Fruit fly (Drosophila melanogaster) whole organism, embryonic: ENCODE results near the gene CG2104.
A peak's percentile ranks its signal among the peaks of the same experiment; 100 is the strongest.

Experiments
- CG10431 ChIP-seq: fragments of 200-800 bp; sonication (Bioruptor generic); optimal IDR thresholded peaks from 3 replicates; lab custom pipeline; 2018; ENCODE audit warnings: missing biosample characterization, mild to moderate bottlenecking, missing genetic modification characterization
- CG11696 ChIP-seq: fragments of 200-800 bp; sonication (Bioruptor generic); IDR thresholded peaks from 2 replicates; pipeline ENCODE4 v1.3.6; 2022; ENCODE audit warnings: missing biosample characterization, missing genetic modification characterization
- CG12236 ChIP-seq: fragments of 200-800 bp; sonication (Bioruptor generic); optimal IDR thresholded peaks from 2 replicates; lab custom pipeline; 2016; ENCODE audit warnings: missing biosample characterization, missing genetic modification characterization
- CG12659 ChIP-seq: fragments of 200-800 bp; sonication (Bioruptor generic); optimal IDR thresholded peaks from 3 replicates; lab custom pipeline; 2017; ENCODE audit warnings: mild to moderate bottlenecking, missing biosample characterization, missing genetic modification reagents, missing genetic modification characterization
- CG13624 ChIP-seq: fragments of 200-800 bp; sonication (Bioruptor generic); optimal IDR thresholded peaks from 2 replicates; lab custom pipeline; 2016; ENCODE audit warnings: missing biosample characterization, missing genetic modification characterization
- CG14667 ChIP-seq: fragments of 200-800 bp; sonication (Bioruptor generic); IDR thresholded peaks from 2 replicates; pipeline ENCODE4 v1.3.6; 2022; ENCODE audit warnings: missing biosample characterization, missing genetic modification characterization
- CG15601 ChIP-seq: fragments of 200-800 bp; sonication (Bioruptor generic); optimal IDR thresholded peaks from 3 replicates; lab custom pipeline; 2019; ENCODE audit warnings: missing biosample characterization, mild to moderate bottlenecking, missing genetic modification characterization, moderate library complexity
- CG1603 ChIP-seq: fragments of 200-800 bp; sonication (Bioruptor generic); optimal IDR thresholded peaks from 2 replicates; lab custom pipeline; 2019; ENCODE audit warnings: missing biosample characterization, mild to moderate bottlenecking, missing genetic modification characterization, moderate library complexity
- CG17359 ChIP-seq: fragments of 200-800 bp; sonication (Bioruptor generic); optimal IDR thresholded peaks from 3 replicates; lab custom pipeline; 2018; ENCODE audit warnings: missing biosample characterization, mild to moderate bottlenecking, missing genetic modification characterization, moderate library complexity
- CG18262 ChIP-seq: fragments of 200-800 bp; optimal IDR thresholded peaks from 3 replicates; lab custom pipeline; 2019; ENCODE audit warnings: missing biosample characterization, mild to moderate bottlenecking, missing genetic modification characterization, moderate library complexity
- CG18599 ChIP-seq: fragments of 200-800 bp; sonication (Bioruptor generic); optimal IDR thresholded peaks from 3 replicates; lab custom pipeline; 2017; ENCODE audit warnings: missing biosample characterization, missing genetic modification characterization, mild to moderate bottlenecking, moderate library complexity, missing genetic modification reagents
- CG30403 ChIP-seq: fragments of 200-800 bp; sonication (Bioruptor generic); optimal IDR thresholded peaks from 3 replicates; lab custom pipeline; 2016; ENCODE audit warnings: missing biosample characterization, missing genetic modification characterization
- CG3838 ChIP-seq: fragments of 200-800 bp; sonication (Bioruptor generic); optimal IDR thresholded peaks from 3 replicates; lab custom pipeline; 2016; ENCODE audit warnings: missing biosample characterization, missing genetic modification characterization
- CG4424 ChIP-seq: fragments of 200-800 bp; sonication (Bioruptor generic); optimal IDR thresholded peaks from 3 replicates; lab custom pipeline; 2016; ENCODE audit warnings: missing biosample characterization, missing genetic modification characterization
- CG8290 ChIP-seq, 3 experiments: fragments of 200-800 bp; sonication (Bioruptor generic); optimal IDR thresholded peaks; 2 replicates each; lab custom pipeline; 2016 to 2019; ENCODE audit warnings: missing biosample characterization in 3 of 3, missing genetic modification characterization in 3 of 3, mild to moderate bottlenecking in 2 of 3, moderate library complexity in 1 of 3
- CkIIα-i1 ChIP-seq: fragments of 200-800 bp; sonication (Bioruptor generic); IDR thresholded peaks from 2 replicates; pipeline ENCODE4 v1.3.6; 2022; ENCODE audit warnings: missing biosample characterization, missing genetic modification characterization
- D ChIP-seq, 2 experiments: fragments of 200-800 bp in 1 of 2; fragments of >200 bp in 1 of 2; sonication (Bioruptor generic) in 1 of 2; optimal IDR thresholded peaks; 2 replicates in 1 of 2; 3 replicates in 1 of 2; lab custom pipeline; 2017; ENCODE audit warnings: mild to moderate bottlenecking in 1 of 2, missing biosample characterization in 1 of 2, missing genetic modification characterization in 1 of 2, missing genetic modification reagents in 1 of 2
- Deaf1 ChIP-seq: fragments of 200-800 bp; optimal IDR thresholded peaks from 3 replicates; lab custom pipeline; 2019; ENCODE audit warnings: missing biosample characterization, mild to moderate bottlenecking, missing genetic modification characterization, moderate library complexity
- H2.0 ChIP-seq: fragments of 200-800 bp; sonication (Bioruptor generic); IDR thresholded peaks from 2 replicates; pipeline ENCODE4 v1.3.6; 2022; ENCODE audit warnings: missing biosample characterization, missing genetic modification characterization
- Hr78 ChIP-seq, 2 experiments: fragments of 200-800 bp in 1 of 2; fragments of >200 bp in 1 of 2; sonication (Bioruptor generic) in 1 of 2; optimal IDR thresholded peaks; 2 replicates each; lab custom pipeline; 2017 to 2019; ENCODE audit warnings: missing biosample characterization in 2 of 2, missing genetic modification characterization in 2 of 2, mild to moderate bottlenecking in 1 of 2, moderate library complexity in 1 of 2
- MBD-R2 ChIP-seq: fragments of 200-800 bp; sonication (Bioruptor generic); IDR thresholded peaks from 2 replicates; pipeline ENCODE4 v1.3.6; 2022; ENCODE audit warnings: missing biosample characterization, missing genetic modification characterization
- Pdp1 ChIP-seq, 2 experiments: fragments of 200-800 bp; sonication (Bioruptor generic); optimal IDR thresholded peaks; 3 replicates each; lab custom pipeline; 2016; ENCODE audit warnings: missing biosample characterization in 2 of 2, missing genetic modification characterization in 2 of 2, mild to moderate bottlenecking in 1 of 2, moderate library complexity in 1 of 2
- Ssrp ChIP-seq: fragments of 200-800 bp; sonication (Bioruptor generic); optimal IDR thresholded peaks from 2 replicates; lab custom pipeline; 2018; ENCODE audit warnings: missing biosample characterization, mild to moderate bottlenecking, missing genetic modification characterization, moderate library complexity
- Usf ChIP-seq: fragments of 200-800 bp; sonication (Bioruptor generic); optimal IDR thresholded peaks from 2 replicates; lab custom pipeline; 2017; ENCODE audit warnings: missing genotype, missing biosample characterization, missing genetic modification characterization
- Xbp1 ChIP-seq: fragments of 200-800 bp; sonication (Bioruptor generic); optimal IDR thresholded peaks from 3 replicates; lab custom pipeline; 2016; ENCODE audit warnings: missing biosample characterization, mild to moderate bottlenecking, missing genetic modification characterization
- ac ChIP-seq: fragments of 200-800 bp; sonication (Bioruptor generic); optimal IDR thresholded peaks from 3 replicates; lab custom pipeline; 2017; ENCODE audit warnings: missing biosample characterization, mild to moderate bottlenecking, missing genetic modification characterization
- bigmax ChIP-seq: fragments of 200-800 bp; sonication (Bioruptor generic); optimal IDR thresholded peaks from 2 replicates; lab custom pipeline; 2018; ENCODE audit warnings: missing biosample characterization, mild to moderate bottlenecking, missing genetic modification characterization
- cas ChIP-seq: fragments of 200-800 bp; sonication (Bioruptor generic); IDR thresholded peaks from 2 replicates; pipeline ENCODE4 v1.3.6; 2022; ENCODE audit warnings: missing biosample characterization, missing genetic modification characterization
- cato ChIP-seq: fragments of 200-800 bp; sonication (Bioruptor generic); optimal IDR thresholded peaks from 2 replicates; lab custom pipeline; 2016; ENCODE audit warnings: missing biosample characterization, missing genetic modification characterization, borderline replicate concordance
- cg ChIP-seq: fragments of 200-800 bp; sonication (Bioruptor generic); optimal IDR thresholded peaks from 3 replicates; lab custom pipeline; 2019; ENCODE audit warnings: missing biosample characterization, mild to moderate bottlenecking, missing genetic modification characterization, moderate library complexity
- chif ChIP-seq, 2 experiments: fragments of 200-800 bp; sonication (Bioruptor generic); optimal IDR thresholded peaks; 3 replicates each; lab custom pipeline; 2016; ENCODE audit warnings: missing biosample characterization in 2 of 2, missing genetic modification characterization in 2 of 2
- dm ChIP-seq: fragments of 200-800 bp; sonication (Bioruptor generic); optimal IDR thresholded peaks from 3 replicates; lab custom pipeline; 2016; ENCODE audit warnings: missing biosample characterization, missing genetic modification characterization
- dmrt11E ChIP-seq: fragments of 200-800 bp; sonication (Bioruptor generic); optimal IDR thresholded peaks from 3 replicates; lab custom pipeline; 2018; ENCODE audit warnings: missing biosample characterization, mild to moderate bottlenecking, missing genetic modification characterization, moderate library complexity
- dysf ChIP-seq: fragments of 200-800 bp; sonication (Bioruptor generic); IDR thresholded peaks from 3 replicates; pipeline ENCODE4 v1.3.6; 2022; ENCODE audit warnings: missing biosample characterization, missing genetic modification characterization
- gcm ChIP-seq: fragments of 200-800 bp; sonication (Bioruptor generic); optimal IDR thresholded peaks from 2 replicates; lab custom pipeline; 2019; ENCODE audit warnings: missing biosample characterization, mild to moderate bottlenecking, missing genetic modification characterization, moderate library complexity
- gem ChIP-seq: fragments of 200-800 bp; sonication (Bioruptor generic); optimal IDR thresholded peaks from 2 replicates; lab custom pipeline; 2019; ENCODE audit warnings: missing biosample characterization, mild to moderate bottlenecking, missing genetic modification characterization, moderate library complexity
- gfzf ChIP-seq: fragments of 200-800 bp; sonication (Bioruptor generic); optimal IDR thresholded peaks from 2 replicates; lab custom pipeline; 2016; ENCODE audit warnings: missing biosample characterization, mild to moderate bottlenecking, missing genetic modification characterization, moderate library complexity
- gt ChIP-seq: fragments of 200-800 bp; sonication (Bioruptor generic); IDR thresholded peaks from 2 replicates; pipeline ENCODE4 v1.3.6; 2022; ENCODE audit warnings: missing biosample characterization, missing genetic modification characterization
- klu ChIP-seq: fragments of 200-800 bp; sonication (Bioruptor generic); IDR thresholded peaks from 2 replicates; pipeline ENCODE4 v1.3.6; 2022; ENCODE audit warnings: missing biosample characterization, missing genetic modification characterization
- nmo ChIP-seq: fragments of 200-800 bp; sonication (Bioruptor generic); optimal IDR thresholded peaks from 2 replicates; lab custom pipeline; 2018; ENCODE audit warnings: missing biosample characterization, mild to moderate bottlenecking, missing genetic modification characterization, moderate library complexity
- onecut ChIP-seq: fragments of 200-800 bp; sonication (Bioruptor generic); IDR thresholded peaks from 2 replicates; pipeline ENCODE4 v1.3.6; 2022; ENCODE audit warnings: missing biosample characterization, missing genetic modification characterization
- prd ChIP-seq, 3 experiments: fragments of >200 bp in 2 of 3; fragments of 200-800 bp in 1 of 3; sonication (Bioruptor generic) in 1 of 3; optimal IDR thresholded peaks in 2 of 3; IDR thresholded peaks in 1 of 3; 2 replicates in 2 of 3; 3 replicates in 1 of 3; pipeline versions ENCODE4 v1.3.6 to Lab custom; 2017 to 2022; ENCODE audit warnings: missing biosample characterization in 1 of 3, missing genetic modification characterization in 1 of 3
- salm ChIP-seq: fragments of 200-800 bp; sonication (Bioruptor generic); optimal IDR thresholded peaks from 2 replicates; lab custom pipeline; 2018; ENCODE audit warnings: missing biosample characterization, mild to moderate bottlenecking, missing genetic modification characterization
- stc ChIP-seq: fragments of 200-800 bp; sonication (Bioruptor generic); IDR thresholded peaks from 2 replicates; pipeline ENCODE4 v1.3.6; 2022; ENCODE audit warnings: missing biosample characterization, missing genetic modification characterization
- twi ChIP-seq: fragments of 200-800 bp; optimal IDR thresholded peaks from 2 replicates; lab custom pipeline; 2019; ENCODE audit warnings: missing biosample characterization, mild to moderate bottlenecking, missing genetic modification characterization, moderate library complexity
- unc-4 ChIP-seq: fragments of 200-800 bp; sonication (Bioruptor generic); IDR thresholded peaks from 2 replicates; pipeline ENCODE4 v1.3.6; 2022; ENCODE audit warnings: missing biosample characterization, missing genetic modification characterization; ENCODE audit not compliant: partially characterized antibody

Gene CG2104

DNA sequence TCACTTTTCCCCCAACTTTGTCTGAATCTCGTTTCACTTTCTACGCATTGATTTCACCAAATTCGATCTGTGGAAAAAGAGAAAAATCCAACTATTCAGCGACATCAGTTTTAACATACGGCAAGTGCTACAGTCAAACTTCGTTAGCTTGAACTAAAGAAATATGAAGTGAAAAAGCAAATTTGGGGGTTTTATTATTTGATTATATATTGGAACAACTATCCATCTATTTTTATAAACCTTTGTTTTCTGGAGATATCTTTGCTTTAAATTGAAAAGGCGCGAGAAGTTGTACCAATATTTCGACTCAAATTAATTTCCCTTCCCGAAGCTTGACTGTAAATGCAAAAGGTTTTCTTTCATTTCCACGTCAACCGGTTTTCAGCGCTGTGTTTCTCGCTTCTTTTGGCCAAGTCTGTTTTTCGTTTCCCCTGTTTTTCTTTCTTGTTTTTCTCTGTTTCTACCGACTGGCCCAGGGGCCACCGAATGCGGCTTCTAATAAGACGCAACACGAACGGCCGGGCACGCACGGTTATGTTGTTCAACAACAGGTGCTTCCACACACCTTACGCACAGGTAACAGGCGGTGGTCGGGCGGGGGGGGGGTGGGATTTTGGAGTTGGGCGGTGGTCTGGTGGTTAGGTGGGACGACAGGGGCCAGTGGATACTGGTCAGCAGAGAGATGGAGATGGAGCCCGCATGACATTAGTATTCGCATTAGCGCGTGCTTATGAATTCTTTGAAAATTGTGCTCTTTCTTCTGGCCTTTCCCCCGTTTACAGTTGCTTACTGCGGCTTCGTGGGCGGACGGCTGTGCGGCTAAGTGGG lies 10.0 kb downstream of the CG2104 start (continued):
- TF ChIP-seq cas (no peak), Ssrp (tag; lab: Kevin White, UChicago) (peak; percentile 66), CG13624 (peak; percentile 17), prd (optimal IDR thresholded peaks at IDR 0.05; lab: Kevin White, UChicago) (no peak), prd (GFP tag; IDR thresholded peaks at IDR 0.05; lab: Robert Waterston, UW) (peak; percentile 50; the same call in 2 of the 3 replicates), Hr78 (GFP tag; optimal IDR thresholded peaks at IDR 0.05; lab: Kevin White, UChicago) (peak in 1 of 2 experiments; percentile 27), CkIIα-i1 (GFP tag; lab: Robert Waterston, UW) (no peak), CG12236 (GFP tag; lab: Kevin White, UChicago) (peak; percentile 2), Xbp1 (GFP tag; lab: Kevin White, UChicago) (peak; percentile 70), gem (tag; lab: Kevin White, UChicago) (peak; percentile 83), CG10431 (GFP tag; lab: Kevin White, UChicago) (peak; percentile 31), dm (GFP tag; lab: Kevin White, UChicago) (no peak), CG15601 (tag; lab: Kevin White, UChicago) (peak; percentile 72), ac (GFP tag; lab: Kevin White, UChicago) (peak; percentile 25), onecut (peak; percentile 35; the same call in 1 of the 2 replicates), CG17359 (tag; lab: Kevin White, UChicago) (peak; percentile 77), CG18599 (GFP tag; lab: Kevin White, UChicago) (peak; percentile 40), CG12659 (GFP tag; lab: Kevin White, UChicago) (no peak), gt (GFP tag; lab: Robert Waterston, UW) (no peak), cato (GFP tag; lab: Kevin White, UChicago) (peak; percentile 8), CG8290 (GFP tag; optimal IDR thresholded peaks at IDR 0.05; lab: Kevin White, UChicago) (peak; percentile 35), CG8290 (tag; optimal IDR thresholded peaks at IDR 0.05; lab: Kevin White, UChicago) (no peak), CG30403 (GFP tag; lab: Kevin White, UChicago) (peak; percentile 64), cg (GFP tag; lab: Kevin White, UChicago) (no peak), CG1603 (tag; lab: Kevin White, UChicago) (peak; percentile 60), Pdp1 (GFP tag; optimal IDR thresholded peaks at IDR 0.05; lab: Kevin White, UChicago) (peak in 1 of 2 experiments; percentile 35), bigmax (GFP tag; lab: Kevin White, UChicago) (no peak), CG18262 (tag; lab: Kevin White, UChicago) (peak; percentile 84), Deaf1 (no peak), twi (tag; lab: Kevin White, UChicago) (peak; percentile 14), CG4424 (peak; percentile 63), gcm (GFP tag; lab: Kevin White, UChicago) (peak; percentile 52), dysf (GFP tag; lab: Robert Waterston, UW) (peak; percentile 61; the same call in 2 of the 3 replicates), nmo (GFP tag; lab: Kevin White, UChicago) (peak; percentile 73), salm (tag; lab: Kevin White, UChicago) (peak; percentile 71), CG3838 (no peak), dmrt11E (tag; lab: Kevin White, UChicago) (peak; percentile 75), MBD-R2 (GFP tag; lab: Robert Waterston, UW) (no peak), H2.0 (GFP tag; lab: Robert Waterston, UW) (peak; percentile 35; the same call in 1 of the 2 replicates), chif (GFP tag; optimal IDR thresholded peaks at IDR 0.05; lab: Kevin White, UChicago) (peak; percentile 13 to 60), gfzf (no peak), unc-4 (no peak), klu (GFP tag; lab: Robert Waterston, UW) (no peak), CG14667 (GFP tag; lab: Robert Waterston, UW) (no peak), D (optimal IDR thresholded peaks at IDR 0.05; lab: Kevin White, UChicago) (no peak), D (GFP tag; optimal IDR thresholded peaks at IDR 0.05; lab: Kevin White, UChicago) (peak; percentile 51), stc (0 out of 2 replicates have a peak, but pooled peaks have one; percentile 10), Usf (peak; percentile 10), CG11696 (no peak)
